Fruit fly (Drosophila melanogaster) whole organism, embryonic: ENCODE data around the gene aph-1.
A peak's percentile ranks its signal among the peaks of the same experiment; 100 is the strongest.

Experiments used
- Atf6 ChIP-seq: fragments of 200-800 bp; sonication (Bioruptor generic); IDR thresholded peaks from 2 replicates; pipeline ENCODE4 v1.3.6; 2022; ENCODE audit warnings: missing biosample characterization, missing genetic modification characterization
- CG10431 ChIP-seq: fragments of 200-800 bp; sonication (Bioruptor generic); optimal IDR thresholded peaks from 3 replicates; lab custom pipeline; 2018; ENCODE audit warnings: missing biosample characterization, mild to moderate bottlenecking, missing genetic modification characterization
- CG10462 ChIP-seq: fragments of 200-800 bp; sonication (Bioruptor generic); optimal IDR thresholded peaks from 2 replicates; lab custom pipeline; 2016; ENCODE audit warnings: missing biosample characterization, missing genetic modification characterization
- CG12155 ChIP-seq: fragments of 200-800 bp; sonication (Bioruptor generic); optimal IDR thresholded peaks from 3 replicates; lab custom pipeline; 2016; ENCODE audit warnings: missing biosample characterization, missing genetic modification characterization
- CG12744 ChIP-seq: fragments of 200-800 bp; sonication (Bioruptor generic); optimal IDR thresholded peaks from 2 replicates; lab custom pipeline; 2016; ENCODE audit warnings: missing biosample characterization, missing genetic modification characterization
- CG14965 ChIP-seq: fragments of 200-800 bp; sonication (Bioruptor generic); optimal IDR thresholded peaks from 2 replicates; lab custom pipeline; 2016; ENCODE audit warnings: missing biosample characterization, missing genetic modification characterization, borderline replicate concordance
- CG15601 ChIP-seq: fragments of 200-800 bp; sonication (Bioruptor generic); optimal IDR thresholded peaks from 3 replicates; lab custom pipeline; 2019; ENCODE audit warnings: missing biosample characterization, mild to moderate bottlenecking, missing genetic modification characterization, moderate library complexity
- CG15696 ChIP-seq: fragments of 200-800 bp; sonication (Bioruptor generic); optimal IDR thresholded peaks from 2 replicates; lab custom pipeline; 2019; ENCODE audit warnings: missing biosample characterization, mild to moderate bottlenecking, missing genetic modification characterization, moderate library complexity
- CG17802 ChIP-seq: fragments of 200-800 bp; sonication (Bioruptor generic); optimal IDR thresholded peaks from 2 replicates; lab custom pipeline; 2018; ENCODE audit warnings: missing biosample characterization, mild to moderate bottlenecking, missing genetic modification characterization, moderate library complexity
- CG31365 ChIP-seq: fragments of 200-800 bp; sonication (Bioruptor generic); optimal IDR thresholded peaks from 2 replicates; lab custom pipeline; 2018; ENCODE audit warnings: missing biosample characterization, mild to moderate bottlenecking, missing genetic modification characterization
- CG4854 ChIP-seq: fragments of 200-800 bp; sonication (Bioruptor generic); optimal IDR thresholded peaks from 2 replicates; lab custom pipeline; 2016; ENCODE audit warnings: missing biosample characterization, missing genetic modification characterization, inconsistent platforms
- CG5180 ChIP-seq: fragments of 200-800 bp; sonication (Bioruptor generic); optimal IDR thresholded peaks from 3 replicates; lab custom pipeline; 2017; ENCODE audit warnings: missing biosample characterization, missing genetic modification characterization, mild to moderate bottlenecking, moderate library complexity, missing genetic modification reagents
- CG6654 ChIP-seq: fragments of 200-800 bp; sonication (Bioruptor generic); optimal IDR thresholded peaks from 2 replicates; lab custom pipeline; 2017; ENCODE audit warnings: missing biosample characterization, mild to moderate bottlenecking, missing genetic modification characterization
- CG7372 ChIP-seq: fragments of 200-800 bp; sonication (Bioruptor generic); IDR thresholded peaks from 2 replicates; pipeline ENCODE4 v1.3.6; 2022; ENCODE audit warnings: missing biosample characterization, missing genetic modification characterization
- CG7786 ChIP-seq: fragments of 200-800 bp; sonication (Bioruptor generic); optimal IDR thresholded peaks from 2 replicates; lab custom pipeline; 2016; ENCODE audit warnings: missing biosample characterization, missing genetic modification characterization
- Dbx ChIP-seq: fragments of 200-800 bp; sonication (Bioruptor generic); IDR thresholded peaks from 3 replicates; pipeline ENCODE4 v1.3.6; 2022; ENCODE audit warnings: missing biosample characterization, missing genetic modification characterization
- Doc2 ChIP-seq: fragments of 200-800 bp; sonication (Bioruptor generic); IDR thresholded peaks from 2 replicates; pipeline ENCODE4 v1.3.6; 2022; ENCODE audit warnings: missing biosample characterization, missing genetic modification characterization
- E2f2 ChIP-seq: fragments of 200-800 bp; sonication (Bioruptor generic); IDR thresholded peaks from 2 replicates; pipeline ENCODE4 v1.3.6; 2022; ENCODE audit warnings: missing biosample characterization, missing genetic modification characterization
- Eip74EF ChIP-seq, 2 experiments: fragments of 200-800 bp in 1 of 2; fragments of >200 bp in 1 of 2; sonication (Bioruptor generic) in 1 of 2; optimal IDR thresholded peaks; 2 replicates each; lab custom pipeline; 2017 to 2019; ENCODE audit warnings: missing biosample characterization in 2 of 2, missing genetic modification characterization in 2 of 2, mild to moderate bottlenecking in 1 of 2, moderate library complexity in 1 of 2
- Ets97D ChIP-seq: fragments of 200-800 bp; sonication (Bioruptor generic); optimal IDR thresholded peaks from 3 replicates; lab custom pipeline; 2016; ENCODE audit warnings: missing biosample characterization, missing genetic modification characterization
- Hr78 ChIP-seq, 2 experiments: fragments of 200-800 bp in 1 of 2; fragments of >200 bp in 1 of 2; sonication (Bioruptor generic) in 1 of 2; optimal IDR thresholded peaks; 2 replicates each; lab custom pipeline; 2017 to 2019; ENCODE audit warnings: missing biosample characterization in 2 of 2, missing genetic modification characterization in 2 of 2, mild to moderate bottlenecking in 1 of 2, moderate library complexity in 1 of 2
- Kr ChIP-seq: fragments of 200-800 bp; sonication (Bioruptor generic); optimal IDR thresholded peaks from 2 replicates; lab custom pipeline; 2017; ENCODE audit warnings: missing biosample characterization, mild to moderate bottlenecking, missing genetic modification characterization
- Med ChIP-seq: fragments of 200-800 bp; sonication (Bioruptor generic); peaks from one replicate; lab custom pipeline; 2016; ENCODE audit warnings: missing biosample characterization, missing genetic modification characterization, mild to moderate bottlenecking, inconsistent platforms, moderate library complexity
- Mes4 ChIP-seq: fragments of 200-800 bp; sonication (Bioruptor generic); optimal IDR thresholded peaks from 2 replicates; lab custom pipeline; 2016; ENCODE audit warnings: missing biosample characterization, missing genetic modification characterization
- Myb ChIP-seq: fragments of 200-800 bp; sonication (Bioruptor generic); optimal IDR thresholded peaks from 2 replicates; lab custom pipeline; 2016; ENCODE audit warnings: missing biosample characterization, missing genetic modification characterization
- Optix ChIP-seq: fragments of 200-800 bp; sonication (Bioruptor generic); IDR thresholded peaks from 3 replicates; pipeline ENCODE4 v1.3.6; 2022; ENCODE audit warnings: missing biosample characterization, missing genetic modification characterization
- Poxn ChIP-seq: fragments of 200-800 bp; sonication (Bioruptor generic); IDR thresholded peaks from 2 replicates; pipeline ENCODE4 v1.3.6; 2022; ENCODE audit warnings: missing biosample characterization, missing genetic modification characterization
- Scr ChIP-seq: fragments of 200-800 bp; sonication (Bioruptor generic); IDR thresholded peaks from 2 replicates; pipeline ENCODE4 v1.3.6; 2022; ENCODE audit warnings: missing biosample characterization, missing genetic modification characterization; ENCODE audit not compliant: partially characterized antibody
- Six4 ChIP-seq: fragments of 200-800 bp; sonication (Bioruptor generic); optimal IDR thresholded peaks from 2 replicates; lab custom pipeline; 2016; ENCODE audit warnings: missing biosample characterization, missing genetic modification characterization
- ap ChIP-seq: fragments of 200-800 bp; sonication (Bioruptor generic); IDR thresholded peaks from 2 replicates; pipeline ENCODE4 v1.3.6; 2022; ENCODE audit warnings: missing biosample characterization, missing genetic modification characterization
- bbx ChIP-seq: fragments of 200-800 bp; sonication (Bioruptor generic); IDR thresholded peaks from 2 replicates; pipeline ENCODE4 v1.3.6; 2022; ENCODE audit warnings: missing biosample characterization, missing genetic modification characterization; ENCODE audit not compliant: partially characterized antibody
- br ChIP-seq: fragments of >200 bp; optimal IDR thresholded peaks from 2 replicates; lab custom pipeline; 2017
- chif ChIP-seq, 2 experiments: fragments of 200-800 bp; sonication (Bioruptor generic); optimal IDR thresholded peaks; 3 replicates each; lab custom pipeline; 2016; ENCODE audit warnings: missing biosample characterization in 2 of 2, missing genetic modification characterization in 2 of 2
- crc ChIP-seq: fragments of 200-800 bp; sonication (Bioruptor generic); optimal IDR thresholded peaks from 2 replicates; lab custom pipeline; 2016; ENCODE audit warnings: missing biosample characterization, missing genetic modification characterization
- crp ChIP-seq, 2 experiments: fragments of 200-800 bp; sonication (Bioruptor generic); optimal IDR thresholded peaks; 2 replicates in 1 of 2; 3 replicates in 1 of 2; lab custom pipeline; 2017; ENCODE audit warnings: missing biosample characterization in 2 of 2, missing genetic modification characterization in 2 of 2, mild to moderate bottlenecking in 1 of 2, moderate library complexity in 1 of 2
- cwo ChIP-seq: fragments of 200-800 bp; sonication (Bioruptor generic); optimal IDR thresholded peaks from 3 replicates; lab custom pipeline; 2017; ENCODE audit warnings: missing biosample characterization, missing genetic modification characterization, mild to moderate bottlenecking, moderate library complexity, missing genetic modification reagents
- dpn ChIP-seq, 2 experiments: fragments of 200-800 bp; sonication (Bioruptor generic); optimal IDR thresholded peaks; 3 replicates each; lab custom pipeline; 2016; ENCODE audit warnings: missing biosample characterization in 2 of 2, missing genetic modification characterization in 2 of 2
- gem ChIP-seq: fragments of 200-800 bp; sonication (Bioruptor generic); optimal IDR thresholded peaks from 2 replicates; lab custom pipeline; 2019; ENCODE audit warnings: missing biosample characterization, mild to moderate bottlenecking, missing genetic modification characterization, moderate library complexity
- grau ChIP-seq: fragments of 200-800 bp; optimal IDR thresholded peaks from 3 replicates; lab custom pipeline; 2019; ENCODE audit warnings: missing biosample characterization, mild to moderate bottlenecking, missing genetic modification characterization, moderate library complexity
- hb ChIP-seq: fragments of 200-800 bp; sonication (Bioruptor generic); IDR thresholded peaks from 3 replicates; pipeline ENCODE4 v1.3.6; 2022; ENCODE audit warnings: missing biosample characterization, missing genetic modification characterization; ENCODE audit not compliant: partially characterized antibody
- jing ChIP-seq: fragments of 200-800 bp; sonication (Bioruptor generic); optimal IDR thresholded peaks from 2 replicates; lab custom pipeline; 2018; ENCODE audit warnings: missing biosample characterization, mild to moderate bottlenecking, missing genetic modification characterization
- luna ChIP-seq: fragments of 200-800 bp; sonication (Bioruptor generic); optimal IDR thresholded peaks from 2 replicates; lab custom pipeline; 2016; ENCODE audit warnings: missing biosample characterization, missing genetic modification characterization
- nerfin-1 ChIP-seq: fragments of 200-800 bp; sonication (Bioruptor generic); optimal IDR thresholded peaks from 3 replicates; lab custom pipeline; 2019; ENCODE audit warnings: missing biosample characterization, mild to moderate bottlenecking, missing genetic modification characterization, moderate library complexity
- pb ChIP-seq: fragments of 200-800 bp; sonication (Bioruptor generic); optimal IDR thresholded peaks from 3 replicates; lab custom pipeline; 2016; ENCODE audit warnings: missing biosample characterization, missing genetic modification characterization
- sc ChIP-seq, 3 experiments: fragments of >200 bp in 2 of 3; fragments of 200-800 bp in 1 of 3; sonication (Bioruptor generic) in 1 of 3; optimal IDR thresholded peaks; 2 replicates in 2 of 3; 3 replicates in 1 of 3; lab custom pipeline; 2017; ENCODE audit warnings: mild to moderate bottlenecking in 1 of 3, missing biosample characterization in 1 of 3, missing genetic modification characterization in 1 of 3, missing genetic modification reagents in 1 of 3
- slbo ChIP-seq: fragments of 200-800 bp; sonication (Bioruptor generic); IDR thresholded peaks from 2 replicates; pipeline ENCODE4 v1.3.6; 2022; ENCODE audit warnings: missing biosample characterization, missing genetic modification characterization
- sob ChIP-seq: fragments of 200-800 bp; sonication (Bioruptor generic); IDR thresholded peaks from 2 replicates; pipeline ENCODE4 v1.3.6; 2022; ENCODE audit warnings: missing biosample characterization, missing genetic modification characterization
- sr ChIP-seq: fragments of 200-800 bp; sonication (Bioruptor generic); IDR thresholded peaks from 3 replicates; pipeline ENCODE4 v1.3.6; 2022; ENCODE audit warnings: missing biosample characterization, missing genetic modification characterization

aph-1 gene

dm6 chr2L:2765659-2766373 is at the start of gene aph-1, which contains the start of gene Snx21 (continued):
- TF ChIP-seq Dbx (GFP tag; lab: Robert Waterston, UW) (peak; percentile 90), CG14965 (GFP tag; lab: Kevin White, UChicago) (no peak), nerfin-1 (tag; lab: Kevin White, UChicago) (peak; percentile 89), Doc2 (GFP tag; lab: Robert Waterston, UW) (0 out of 2 replicates have a peak, but pooled peaks have one; percentile 47), Six4 (GFP tag; lab: Kevin White, UChicago) (peak; percentile 85), CG7786 (peak; percentile 90), Hr78 (GFP tag; optimal IDR thresholded peaks at IDR 0.05; lab: Kevin White, UChicago) (peak in 1 of 2 experiments; percentile 58), Mes4 (peak; percentile 77), Optix (peak; percentile 78; the same call in 2 of the 3 replicates), CG10431 (GFP tag; lab: Kevin White, UChicago) (peak; percentile 77), CG15601 (peak; percentile 89), Myb (GFP tag; lab: Kevin White, UChicago) (peak; percentile 84), crc (GFP tag; lab: Kevin White, UChicago) (peak; percentile 74), Eip74EF (GFP tag; optimal IDR thresholded peaks at IDR 0.05; lab: Kevin White, UChicago) (peak in 1 of 2 experiments; percentile 90), br (lab: Kevin White, UChicago) (no peak), sob (GFP tag; lab: Robert Waterston, UW) (peak; percentile 90), cwo (peak; percentile 89), grau (tag; lab: Kevin White, UChicago) (peak; percentile 93), sr (peak; percentile 48; the same call in 1 of the 3 replicates), Med (GFP tag; lab: Kevin White, UChicago) (peak; percentile 97), luna (GFP tag; lab: Kevin White, UChicago) (peak; percentile 76), Poxn (GFP tag; lab: Robert Waterston, UW) (peak; percentile 54), gem (tag; lab: Kevin White, UChicago) (peak; percentile 97), E2f2 (GFP tag; lab: Robert Waterston, UW) (peak; percentile 75), ap (GFP tag; lab: Robert Waterston, UW) (peak; percentile 63), hb (GFP tag; lab: Robert Waterston, UW) (no peak), CG5180 (GFP tag; lab: Kevin White, UChicago) (peak; percentile 74), Atf6 (GFP tag; lab: Robert Waterston, UW) (peak; percentile 89), sc (optimal IDR thresholded peaks at IDR 0.05; lab: Kevin White, UChicago) (no peak), sc (GFP tag; optimal IDR thresholded peaks at IDR 0.05; lab: Kevin White, UChicago) (peak; percentile 87), dpn (GFP tag; optimal IDR thresholded peaks at IDR 0.05; lab: Kevin White, UChicago) (peak; percentile 88 to 92), pb (GFP tag; lab: Kevin White, UChicago) (peak; percentile 74), CG12155 (GFP tag; lab: Kevin White, UChicago) (peak; percentile 84), CG31365 (peak; percentile 55), CG6654 (GFP tag; lab: Kevin White, UChicago) (peak; percentile 69), CG17802 (tag; lab: Kevin White, UChicago) (peak; percentile 63), Scr (GFP tag; lab: Robert Waterston, UW) (peak; percentile 33; the same call in 1 of the 2 replicates), CG12744 (GFP tag; lab: Kevin White, UChicago) (peak; percentile 26), slbo (GFP tag; lab: Robert Waterston, UW) (peak; percentile 89), Kr (GFP tag; lab: Kevin White, UChicago) (no peak), CG7372 (peak; percentile 85), jing (GFP tag; lab: Kevin White, UChicago) (peak; percentile 65), crp (GFP tag; optimal IDR thresholded peaks at IDR 0.05; lab: Kevin White, UChicago) (peak in 1 of 2 experiments; percentile 54), Ets97D (peak; percentile 77), CG4854 (GFP tag; lab: Kevin White, UChicago) (peak; percentile 72), CG10462 (GFP tag; lab: Kevin White, UChicago) (peak; percentile 78), CG15696 (tag; lab: Kevin White, UChicago) (peak; percentile 91), chif (GFP tag; optimal IDR thresholded peaks at IDR 0.05; lab: Kevin White, UChicago) (peak; percentile 76 to 91), bbx (no peak)
